Fruit fly (Drosophila melanogaster): ENCODE measurements around the gene CG2113.

The CG2113 gene

dm6 chr3L:3036951-3037586, 42.1 kb downstream of the CG2113 start:
- peak; percentile 60 for TF ChIP-seq OdsH (GFP tag; optimal IDR thresholded peaks at IDR 0.05)
- peak; percentile 71 for TF ChIP-seq br (GFP tag; optimal IDR thresholded peaks at IDR 0.05)
- TF ChIP-seq Rel (GFP tag; optimal IDR thresholded peaks at IDR 0.05): no peak
- peak; percentile 19 for TF ChIP-seq Rel (tag; optimal IDR thresholded peaks at IDR 0.05)
- TF ChIP-seq Dfd (GFP tag; optimal IDR thresholded peaks at IDR 0.05): no peak
- TF ChIP-seq CG9705 (GFP tag; optimal IDR thresholded peaks at IDR 0.05): no peak
- no peak for TF ChIP-seq lola (GFP tag; optimal IDR thresholded peaks at IDR 0.05)
- TF ChIP-seq usp (GFP tag; optimal IDR thresholded peaks at IDR 0.05): no peak
- peak; percentile 61 for TF ChIP-seq woc (GFP tag; optimal IDR thresholded peaks at IDR 0.05)
- TF ChIP-seq Dif (GFP tag; optimal IDR thresholded peaks at IDR 0.05; ENCODE audit: partially characterized antibody): no peak
- TF ChIP-seq sage (GFP tag; optimal IDR thresholded peaks at IDR 0.05): no peak
- TF ChIP-seq pan (optimal IDR thresholded peaks at IDR 0.05): no peak
- TF ChIP-seq h (GFP tag; optimal IDR thresholded peaks at IDR 0.05): peak; percentile 66
- TF ChIP-seq Hr78 (GFP tag; optimal IDR thresholded peaks at IDR 0.05): no peak
- TF ChIP-seq fru (GFP tag; optimal IDR thresholded peaks at IDR 0.05): peak; percentile 45
- TF ChIP-seq Jra (GFP tag; optimal IDR thresholded peaks at IDR 0.05): peak; percentile 13
- no peak for TF ChIP-seq CG32264 (GFP tag; optimal IDR thresholded peaks at IDR 0.05)
- peak; percentile 52 for TF ChIP-seq ey (GFP tag; optimal IDR thresholded peaks at IDR 0.05)
- TF ChIP-seq Sp1 (GFP tag; optimal IDR thresholded peaks at IDR 0.05): peak; percentile 2
- TF ChIP-seq GATAd (GFP tag; optimal IDR thresholded peaks at IDR 0.05): no peak
- TF ChIP-seq N (GFP tag; optimal IDR thresholded peaks at IDR 0.05): no peak
- TF ChIP-seq dsf (GFP tag; optimal IDR thresholded peaks at IDR 0.05; ENCODE audit: borderline replicate concordance): no peak
- TF ChIP-seq Vsx2 (GFP tag; optimal IDR thresholded peaks at IDR 0.05; ENCODE audit: partially characterized antibody): no peak
- TF ChIP-seq tai (GFP tag; optimal IDR thresholded peaks at IDR 0.05): no peak
- TF ChIP-seq Abd-B (GFP tag; optimal IDR thresholded peaks at IDR 0.05): no peak
- peak; percentile 34 for TF ChIP-seq brk (GFP tag; optimal IDR thresholded peaks at IDR 0.05)
- TF ChIP-seq rgr (GFP tag; optimal IDR thresholded peaks at IDR 0.05): peak; percentile 61
- no peak for TF ChIP-seq dl (GFP tag; optimal IDR thresholded peaks at IDR 0.05; ENCODE audit: insufficient read depth in 1 of 2, partially characterized antibody in 2 of 2)
- no peak for TF ChIP-seq sv (GFP tag; optimal IDR thresholded peaks at IDR 0.05)
- no peak for TF ChIP-seq Myc (optimal IDR thresholded peaks at IDR 0.05)
- peak; percentile 47 for TF ChIP-seq Hnf4 (GFP tag; optimal IDR thresholded peaks at IDR 0.05)
- no peak for TF ChIP-seq jim (GFP tag; optimal IDR thresholded peaks at IDR 0.05)
- no peak for TF ChIP-seq CrebA (GFP tag; optimal IDR thresholded peaks at IDR 0.05; ENCODE audit: borderline replicate concordance)
- peak in 1 of 2 experiments; percentile 59 for TF ChIP-seq foxo (GFP tag; optimal IDR thresholded peaks at IDR 0.05)
- TF ChIP-seq Mio (GFP tag; optimal IDR thresholded peaks at IDR 0.05): no peak
- no peak for TF ChIP-seq Hr83 (GFP tag; optimal IDR thresholded peaks at IDR 0.05; ENCODE audit: poor library complexity, severe bottlenecking)
- TF ChIP-seq psq (GFP tag; optimal IDR thresholded peaks at IDR 0.05): peak; percentile 49
- TF ChIP-seq HLH106 (tag; optimal IDR thresholded peaks at IDR 0.05): peak; percentile 9
- TF ChIP-seq dmrt93B (GFP tag; optimal IDR thresholded peaks at IDR 0.05): no peak

- TF ChIP-seq Rel (GFP tag; optimal IDR thresholded peaks at IDR 0.05): no peak
- TF ChIP-seq Rel (tag; optimal IDR thresholded peaks at IDR 0.05): peak; percentile 98
- peak in 1 of 2 experiments; percentile 7 for TF ChIP-seq dl (GFP tag; optimal IDR thresholded peaks at IDR 0.05; ENCODE audit: insufficient read depth in 1 of 2, partially characterized antibody in 2 of 2)
- TF ChIP-seq psq (GFP tag; optimal IDR thresholded peaks at IDR 0.05): peak; percentile 68
- TF ChIP-seq rgr (GFP tag; optimal IDR thresholded peaks at IDR 0.05): no peak
- TF ChIP-seq HLH106 (tag; optimal IDR thresholded peaks at IDR 0.05): no peak
These were observed 43.0 kb downstream of the CG2113 start for dm6 chr3L:3037822-3038563.
